Worm (Caenorhabditis elegans): ENCODE measurements around the gene Y110A2AL.2.

ce11 chrII:2861385-2862099 lies 6.3 kb upstream of the Y110A2AL.2 start:
- TF ChIP-seq pqm-1 (tag; optimal IDR thresholded peaks at IDR 0.05), result no peak
- no peak for TF ChIP-seq nhr-11 (tag; optimal IDR thresholded peaks at IDR 0.05)
- peak; percentile 72 for TF ChIP-seq vab-7 (GFP tag; IDR thresholded peaks at IDR 0.05)
- TF ChIP-seq F37D6.2 (tag; optimal IDR thresholded peaks at IDR 0.05), result no peak
- TF ChIP-seq hlh-11 (tag; optimal IDR thresholded peaks at IDR 0.05), result peak; percentile 14

Data from whole organism, L4 larva.